Fruit fly (Drosophila melanogaster) whole organism: ENCODE data around the gene CG12194.

Experiments
- CG8478 ChIP-seq: fragments of >200 bp; optimal IDR thresholded peaks from 2 replicates; lab custom pipeline; 2018; ENCODE audit warnings: inconsistent platforms
- Dll ChIP-seq: fragments of >200 bp; optimal IDR thresholded peaks from 2 replicates; lab custom pipeline; 2017
- psq ChIP-seq: fragments of >200 bp; optimal IDR thresholded peaks from 2 replicates; lab custom pipeline; 2017
- usp ChIP-seq: fragments of >200 bp; optimal IDR thresholded peaks from 2 replicates; lab custom pipeline; 2017; ENCODE audit warnings: missing biosample characterization, missing genetic modification characterization, mixed read lengths

DNA sequence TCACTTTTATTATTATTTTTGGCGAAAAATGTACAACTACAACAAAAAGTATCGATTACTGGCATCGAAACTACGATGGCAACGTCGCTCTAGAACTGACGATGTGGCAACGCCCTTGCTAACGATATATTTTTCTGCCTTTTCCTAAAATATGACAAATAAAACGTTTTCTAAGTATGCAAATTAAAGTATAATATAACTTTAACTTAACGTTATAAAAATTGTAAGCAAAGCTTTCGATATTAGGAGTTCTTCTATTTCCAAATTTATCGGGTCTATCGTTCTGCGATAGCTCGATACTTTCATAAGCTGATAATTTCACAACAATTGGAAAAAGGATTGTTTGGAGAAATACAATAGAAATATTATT lies 44.9 kb downstream of the CG12194 start, which contains the start of the genes Cf2 and CG3008:
- TF ChIP-seq usp: no peak
- TF ChIP-seq psq (lab: Kevin White, UChicago): no peak
- TF ChIP-seq CG8478 (lab: Kevin White, UChicago): no peak
- TF ChIP-seq Dll (lab: Kevin White, UChicago): no peak
